Worm (Caenorhabditis elegans): ENCODE data around the gene F10C5.3.

ce11 chrIII:502583-502982, 18.9 kb downstream of the F10C5.3 start:
- TF ChIP-seq fos-1 (tag; optimal IDR thresholded peaks at IDR 0.05): peak; percentile 81
- TF ChIP-seq aha-1 (tag; optimal IDR thresholded peaks at IDR 0.05): no peak
- peak in 1 of 2 experiments; percentile 20 for TF ChIP-seq egl-27 (tag; optimal IDR thresholded peaks at IDR 0.05)
- no peak for TF ChIP-seq ceh-63 (GFP tag; optimal IDR thresholded peaks at IDR 0.05)
- TF ChIP-seq pqm-1 (tag; optimal IDR thresholded peaks at IDR 0.05): no peak
- TF ChIP-seq mdl-1 (tag; optimal IDR thresholded peaks at IDR 0.05): peak in 1 of 2 experiments; percentile 73
- TF ChIP-seq unc-130 (tag; optimal IDR thresholded peaks at IDR 0.05): peak; percentile 72
- TF ChIP-seq ceh-82 (tag; optimal IDR thresholded peaks at IDR 0.05): peak; percentile 1 to 81 (median 13)
- TF ChIP-seq sptf-1 (tag; optimal IDR thresholded peaks at IDR 0.05): no peak
- TF ChIP-seq snu-23 (GFP tag; optimal IDR thresholded peaks at IDR 0.05): peak; percentile 88
- TF ChIP-seq tbx-2 (tag; optimal IDR thresholded peaks at IDR 0.05): peak; percentile 71
- TF ChIP-seq dpl-1 (GFP tag; optimal IDR thresholded peaks at IDR 0.05): peak; percentile 32 to 60 (median 57)

Data from whole organism, L1 larva.